Fruit fly (Drosophila melanogaster) whole organism, embryonic: ENCODE measurements around the gene CG3652.

ENCODE experiments used
- CG10209 ChIP-seq: fragments of 200-800 bp; sonication (Bioruptor generic); optimal IDR thresholded peaks from 3 replicates; lab custom pipeline; 2017; ENCODE audit warnings: missing biosample characterization, mild to moderate bottlenecking, missing genetic modification characterization, missing genetic modification reagents
- CG10431 ChIP-seq: fragments of 200-800 bp; sonication (Bioruptor generic); optimal IDR thresholded peaks from 3 replicates; lab custom pipeline; 2018; ENCODE audit warnings: missing biosample characterization, mild to moderate bottlenecking, missing genetic modification characterization
- CG10979 ChIP-seq: fragments of 200-800 bp; sonication (Bioruptor generic); optimal IDR thresholded peaks from 2 replicates; lab custom pipeline; 2018; ENCODE audit warnings: missing biosample characterization, mild to moderate bottlenecking, missing genetic modification characterization, moderate library complexity
- CG12104 ChIP-seq: fragments of 200-800 bp; sonication (Bioruptor generic); optimal IDR thresholded peaks from 3 replicates; lab custom pipeline; 2016; ENCODE audit warnings: missing biosample characterization, missing genetic modification characterization
- CG12219 ChIP-seq: fragments of 200-800 bp; sonication (Bioruptor generic); optimal IDR thresholded peaks from 3 replicates; lab custom pipeline; 2018; ENCODE audit warnings: missing biosample characterization, mild to moderate bottlenecking, missing genetic modification characterization
- CG12769 ChIP-seq: fragments of 200-800 bp; sonication (Bioruptor generic); optimal IDR thresholded peaks from 2 replicates; lab custom pipeline; 2019; ENCODE audit warnings: missing biosample characterization, mild to moderate bottlenecking, missing genetic modification characterization, moderate library complexity
- CG12942 ChIP-seq: fragments of 200-800 bp; sonication (Bioruptor generic); optimal IDR thresholded peaks from 3 replicates; lab custom pipeline; 2016; ENCODE audit warnings: missing biosample characterization, missing genetic modification characterization
- CG16813 ChIP-seq: fragments of 200-800 bp; sonication (Bioruptor generic); IDR thresholded peaks from 3 replicates; pipeline ENCODE4 v1.3.6; 2022; ENCODE audit warnings: missing biosample characterization, missing genetic modification characterization; ENCODE audit not compliant: partially characterized antibody
- CG2199 ChIP-seq: fragments of 200-800 bp; sonication (Bioruptor generic); IDR thresholded peaks from 3 replicates; pipeline ENCODE4 v1.3.6; 2022; ENCODE audit warnings: missing biosample characterization, missing genetic modification characterization
- CG2712 ChIP-seq: fragments of 200-800 bp; optimal IDR thresholded peaks from 3 replicates; lab custom pipeline; 2019; ENCODE audit warnings: missing biosample characterization, mild to moderate bottlenecking, missing genetic modification characterization, moderate library complexity
- CG2889 ChIP-seq: fragments of 200-800 bp; sonication (Bioruptor generic); IDR thresholded peaks from 3 replicates; pipeline ENCODE4 v1.3.6; 2022; ENCODE audit warnings: missing biosample characterization, missing genetic modification characterization
- CG33557 ChIP-seq: fragments of 200-800 bp; sonication (Bioruptor generic); optimal IDR thresholded peaks from 2 replicates; lab custom pipeline; 2019; ENCODE audit warnings: missing biosample characterization, mild to moderate bottlenecking, missing genetic modification characterization, moderate library complexity
- CG3995 ChIP-seq: fragments of 200-800 bp; sonication (Bioruptor generic); optimal IDR thresholded peaks from 3 replicates; lab custom pipeline; 2016; ENCODE audit warnings: missing biosample characterization, missing genetic modification characterization
- CG4730 ChIP-seq: fragments of 200-800 bp; sonication (Bioruptor generic); IDR thresholded peaks from 2 replicates; pipeline ENCODE4 v1.3.6; 2022; ENCODE audit warnings: missing biosample characterization, missing genetic modification characterization
- CG5245 ChIP-seq: fragments of 200-800 bp; sonication (Bioruptor generic); optimal IDR thresholded peaks from 3 replicates; lab custom pipeline; 2016; ENCODE audit warnings: missing biosample characterization, missing genetic modification characterization
- CG6813 ChIP-seq: fragments of 200-800 bp; sonication (Bioruptor generic); optimal IDR thresholded peaks from 2 replicates; lab custom pipeline; 2017; ENCODE audit warnings: missing biosample characterization, missing genetic modification characterization, mild to moderate bottlenecking, moderate library complexity, missing genetic modification reagents
- CG7745 ChIP-seq: fragments of 200-800 bp; sonication (Bioruptor generic); optimal IDR thresholded peaks from 2 replicates; lab custom pipeline; 2018; ENCODE audit warnings: missing biosample characterization, mild to moderate bottlenecking, missing genetic modification characterization, moderate library complexity
- D19A ChIP-seq: fragments of 200-800 bp; optimal IDR thresholded peaks from 3 replicates; lab custom pipeline; 2019; ENCODE audit warnings: missing biosample characterization, mild to moderate bottlenecking, missing genetic modification characterization, moderate library complexity
- Doc3 ChIP-seq: fragments of 200-800 bp; sonication (Bioruptor generic); IDR thresholded peaks from 3 replicates; pipeline ENCODE4 v1.3.6; 2022; ENCODE audit warnings: missing biosample characterization, missing genetic modification characterization; ENCODE audit not compliant: partially characterized antibody
- Eip74EF ChIP-seq, 2 experiments: fragments of 200-800 bp in 1 of 2; fragments of >200 bp in 1 of 2; sonication (Bioruptor generic) in 1 of 2; optimal IDR thresholded peaks; 2 replicates each; lab custom pipeline; 2017 to 2019; ENCODE audit warnings: missing biosample characterization in 2 of 2, missing genetic modification characterization in 2 of 2, mild to moderate bottlenecking in 1 of 2, moderate library complexity in 1 of 2
- Fer1 ChIP-seq: fragments of 200-800 bp; sonication (Bioruptor generic); optimal IDR thresholded peaks from 2 replicates; lab custom pipeline; 2017; ENCODE audit warnings: missing biosample characterization, mild to moderate bottlenecking, missing genetic modification characterization
- HHEX ChIP-seq: fragments of 200-800 bp; sonication (Bioruptor generic); optimal IDR thresholded peaks from 3 replicates; lab custom pipeline; 2017; ENCODE audit warnings: missing biosample characterization, mild to moderate bottlenecking, missing genetic modification characterization, missing genetic modification reagents
- HLHmδ ChIP-seq: fragments of 200-800 bp; sonication (Bioruptor generic); optimal IDR thresholded peaks from 2 replicates; lab custom pipeline; 2018; ENCODE audit warnings: missing biosample characterization, mild to moderate bottlenecking, missing genetic modification characterization, moderate library complexity
- Kr ChIP-seq: fragments of 200-800 bp; sonication (Bioruptor generic); optimal IDR thresholded peaks from 2 replicates; lab custom pipeline; 2017; ENCODE audit warnings: missing biosample characterization, mild to moderate bottlenecking, missing genetic modification characterization
- Med ChIP-seq: fragments of 200-800 bp; sonication (Bioruptor generic); peaks from one replicate; lab custom pipeline; 2016; ENCODE audit warnings: missing biosample characterization, missing genetic modification characterization, mild to moderate bottlenecking, inconsistent platforms, moderate library complexity
- Mes4 ChIP-seq: fragments of 200-800 bp; sonication (Bioruptor generic); optimal IDR thresholded peaks from 2 replicates; lab custom pipeline; 2016; ENCODE audit warnings: missing biosample characterization, missing genetic modification characterization
- Mrtf ChIP-seq: fragments of 200-800 bp; sonication (Bioruptor generic); IDR thresholded peaks from 3 replicates; pipeline ENCODE4 v1.3.6; 2022; ENCODE audit warnings: missing biosample characterization, missing genetic modification characterization
- NK7.1 ChIP-seq: fragments of 200-800 bp; sonication (Bioruptor generic); optimal IDR thresholded peaks from 3 replicates; lab custom pipeline; 2016; ENCODE audit warnings: missing biosample characterization, missing genetic modification characterization
- Nf-YB ChIP-seq: fragments of 200-800 bp; sonication (Bioruptor generic); optimal IDR thresholded peaks from 3 replicates; lab custom pipeline; 2019; ENCODE audit warnings: missing biosample characterization, mild to moderate bottlenecking, missing genetic modification characterization, moderate library complexity
- Nf-YC ChIP-seq: fragments of 200-800 bp; optimal IDR thresholded peaks from 3 replicates; lab custom pipeline; 2019; ENCODE audit warnings: missing biosample characterization, mild to moderate bottlenecking, missing genetic modification characterization, moderate library complexity
- Sox102F ChIP-seq: fragments of 200-800 bp; sonication (Bioruptor generic); optimal IDR thresholded peaks from 2 replicates; lab custom pipeline; 2018; ENCODE audit warnings: missing biosample characterization, mild to moderate bottlenecking, missing genetic modification characterization, moderate library complexity
- Spps ChIP-seq: fragments of 200-800 bp; sonication (Bioruptor generic); optimal IDR thresholded peaks from 2 replicates; lab custom pipeline; 2018; ENCODE audit warnings: missing biosample characterization, mild to moderate bottlenecking, missing genetic modification characterization
- Sry-β ChIP-seq: fragments of 200-800 bp; sonication (Bioruptor generic); optimal IDR thresholded peaks from 2 replicates; lab custom pipeline; 2018; ENCODE audit warnings: missing biosample characterization, mild to moderate bottlenecking, missing genetic modification characterization, moderate library complexity
- Xrp1 ChIP-seq: fragments of 200-800 bp; sonication (Bioruptor generic); IDR thresholded peaks from 2 replicates; pipeline ENCODE4 v1.3.6; 2022; ENCODE audit warnings: missing biosample characterization, missing genetic modification characterization
- ac ChIP-seq: fragments of 200-800 bp; sonication (Bioruptor generic); optimal IDR thresholded peaks from 3 replicates; lab custom pipeline; 2017; ENCODE audit warnings: missing biosample characterization, mild to moderate bottlenecking, missing genetic modification characterization
- cad ChIP-seq: fragments of >200 bp; optimal IDR thresholded peaks from 2 replicates; lab custom pipeline; 2017; ENCODE audit warnings: missing biosample characterization, missing genetic modification characterization
- dimm ChIP-seq: fragments of 200-800 bp; sonication (Bioruptor generic); IDR thresholded peaks from 2 replicates; pipeline ENCODE4 v1.3.6; 2022; ENCODE audit warnings: missing biosample characterization, missing genetic modification characterization
- dmrt11E ChIP-seq: fragments of 200-800 bp; sonication (Bioruptor generic); optimal IDR thresholded peaks from 3 replicates; lab custom pipeline; 2018; ENCODE audit warnings: missing biosample characterization, mild to moderate bottlenecking, missing genetic modification characterization, moderate library complexity
- fd96Cb ChIP-seq: fragments of 200-800 bp; sonication (Bioruptor generic); optimal IDR thresholded peaks from 2 replicates; lab custom pipeline; 2018; ENCODE audit warnings: missing biosample characterization, mild to moderate bottlenecking, missing genetic modification characterization, moderate library complexity
- gsb-n ChIP-seq: fragments of 200-800 bp; sonication (Bioruptor generic); optimal IDR thresholded peaks from 3 replicates; lab custom pipeline; 2018; ENCODE audit warnings: missing biosample characterization, mild to moderate bottlenecking, missing genetic modification characterization
- insv ChIP-seq, 2 experiments: fragments of 200-800 bp; sonication (Bioruptor generic); optimal IDR thresholded peaks; 3 replicates each; lab custom pipeline; 2016 to 2018; ENCODE audit warnings: missing biosample characterization in 2 of 2, missing genetic modification characterization in 2 of 2
- nerfin-2 ChIP-seq: fragments of 200-800 bp; sonication (Bioruptor generic); IDR thresholded peaks from 2 replicates; pipeline ENCODE4 v1.3.6; 2022; ENCODE audit warnings: missing biosample characterization, missing genetic modification characterization; ENCODE audit not compliant: partially characterized antibody
- odd ChIP-seq: fragments of 200-800 bp; sonication (Bioruptor generic); optimal IDR thresholded peaks from 2 replicates; lab custom pipeline; 2017; ENCODE audit warnings: missing biosample characterization, mild to moderate bottlenecking, missing genetic modification characterization
- p53 ChIP-seq: fragments of 200-800 bp; sonication (Bioruptor generic); optimal IDR thresholded peaks from 2 replicates; lab custom pipeline; 2016; ENCODE audit warnings: missing biosample characterization, missing genetic modification characterization
- repo ChIP-seq: fragments of 200-800 bp; sonication (Bioruptor generic); optimal IDR thresholded peaks from 2 replicates; lab custom pipeline; 2016; ENCODE audit warnings: missing biosample characterization, missing genetic modification characterization
- sens ChIP-seq: fragments of 200-800 bp; sonication (Bioruptor generic); peaks from one replicate; lab custom pipeline; 2016; ENCODE audit warnings: missing biosample characterization, missing genetic modification characterization
- sens-2 ChIP-seq: fragments of 200-800 bp; sonication (Bioruptor generic); IDR thresholded peaks from 2 replicates; pipeline ENCODE4 v1.3.6; 2022; ENCODE audit warnings: missing biosample characterization, missing genetic modification characterization
- tgo ChIP-seq: fragments of 200-800 bp; sonication (Bioruptor generic); IDR thresholded peaks from 3 replicates; pipeline ENCODE4 v1.3.6; 2022; ENCODE audit warnings: missing biosample characterization, missing genetic modification characterization
- unpg ChIP-seq: fragments of 200-800 bp; sonication (Bioruptor generic); optimal IDR thresholded peaks from 3 replicates; lab custom pipeline; 2018; ENCODE audit warnings: missing biosample characterization, mild to moderate bottlenecking, missing genetic modification characterization, moderate library complexity
- zfh1 ChIP-seq: fragments of 200-800 bp; sonication (Bioruptor generic); IDR thresholded peaks from 3 replicates; pipeline ENCODE4 v1.3.6; 2022; ENCODE audit warnings: missing biosample characterization, missing genetic modification characterization
- zfh2 ChIP-seq: fragments of 200-800 bp; sonication (Bioruptor generic); optimal IDR thresholded peaks from 2 replicates; lab custom pipeline; 2016; ENCODE audit warnings: missing biosample characterization, missing genetic modification characterization

Gene CG3652

dm6 chr2L:4364914-4365313 is 28.8 kb downstream of the CG3652 start:
- TF ChIP-seq unpg (GFP tag; lab: Kevin White, UChicago) (peak; percentile 0), Xrp1 (GFP tag; lab: Robert Waterston, UW) (peak; percentile 43; the same call in 1 of the 2 replicates), CG2889 (GFP tag; lab: Robert Waterston, UW) (no peak), CG2712 (peak; percentile 15), p53 (no peak), CG33557 (GFP tag; lab: Kevin White, UChicago) (peak; percentile 54), dimm (GFP tag; lab: Robert Waterston, UW) (no peak), tgo (no peak), CG4730 (GFP tag; lab: Robert Waterston, UW) (no peak), Nf-YC (tag; lab: Kevin White, UChicago) (no peak), sens-2 (no peak), odd (GFP tag; lab: Kevin White, UChicago) (no peak), Eip74EF (GFP tag; optimal IDR thresholded peaks at IDR 0.05; lab: Kevin White, UChicago) (no peak), gsb-n (tag; lab: Kevin White, UChicago) (peak; percentile 73), CG5245 (GFP tag; lab: Kevin White, UChicago) (no peak), Nf-YB (GFP tag; lab: Kevin White, UChicago) (peak; percentile 5), Sox102F (GFP tag; lab: Kevin White, UChicago) (no peak), CG12219 (no peak), Kr (GFP tag; lab: Kevin White, UChicago) (peak; percentile 54), insv (GFP tag; optimal IDR thresholded peaks at IDR 0.05; lab: Kevin White, UChicago) (no peak), Sry-β (no peak), HLHmδ (GFP tag; lab: Kevin White, UChicago) (peak; percentile 40), dmrt11E (peak; percentile 23), repo (no peak), CG10209 (no peak), CG3995 (GFP tag; lab: Kevin White, UChicago) (no peak), Spps (peak; percentile 20), Fer1 (no peak), fd96Cb (no peak), zfh2 (GFP tag; lab: Kevin White, UChicago) (no peak), CG6813 (GFP tag; lab: Kevin White, UChicago) (peak; percentile 44), Med (GFP tag; lab: Kevin White, UChicago) (peak; percentile 5), CG12769 (tag; lab: Kevin White, UChicago) (no peak), CG12104 (GFP tag; lab: Kevin White, UChicago) (no peak), CG10431 (no peak), ac (GFP tag; lab: Kevin White, UChicago) (peak; percentile 50), D19A (peak; percentile 37), Mes4 (GFP tag; lab: Kevin White, UChicago) (no peak), CG10979 (tag; lab: Kevin White, UChicago) (peak; percentile 14), CG12942 (no peak), sens (GFP tag; lab: Kevin White, UChicago) (peak; percentile 76), nerfin-2 (no peak), CG2199 (GFP tag; lab: Robert Waterston, UW) (no peak), cad (GFP tag; lab: Kevin White, UChicago) (peak; percentile 38), Doc3 (GFP tag; lab: Robert Waterston, UW) (no peak), Mrtf (GFP tag; lab: Robert Waterston, UW) (no peak), CG16813 (GFP tag; lab: Robert Waterston, UW) (no peak), CG7745 (tag; lab: Kevin White, UChicago) (peak; percentile 18), zfh1 (no peak), NK7.1 (GFP tag; lab: Kevin White, UChicago) (no peak), HHEX (no peak)
